Fruit fly (Drosophila melanogaster): ENCODE data around the gene Ugt35B1.

The Ugt35B1 gene

dm6 chr3R:11128116-11128626, 41.9 kb downstream of the Ugt35B1 start, which contains the start of gene Ugt35C1 (continued):
- TF ChIP-seq vfl (GFP tag; optimal IDR thresholded peaks at IDR 0.05) (no peak), CG4730 (GFP tag; IDR thresholded peaks at IDR 0.05) (no peak), dmrt11E (tag; optimal IDR thresholded peaks at IDR 0.05) (no peak), CG1792 (GFP tag; optimal IDR thresholded peaks at IDR 0.05) (no peak), jing (GFP tag; optimal IDR thresholded peaks at IDR 0.05) (no peak), chinmo (GFP tag; IDR thresholded peaks at IDR 0.05; ENCODE audit: partially characterized antibody) (0 out of 4 replicates have a peak, but pooled peaks have one; percentile 22), E2f1 (GFP tag; IDR thresholded peaks at IDR 0.05) (no peak), CG7271 (tag; optimal IDR thresholded peaks at IDR 0.05) (no peak), lab (GFP tag; optimal IDR thresholded peaks at IDR 0.05) (peak; percentile 16), exex (tag; optimal IDR thresholded peaks at IDR 0.05) (peak; percentile 46), CG7963 (GFP tag; IDR thresholded peaks at IDR 0.05; ENCODE audit: partially characterized antibody) (no peak), Drgx (GFP tag; IDR thresholded peaks at IDR 0.05) (no peak), CG3995 (GFP tag; optimal IDR thresholded peaks at IDR 0.05) (peak; percentile 67), her (GFP tag; optimal IDR thresholded peaks at IDR 0.05) (no peak), Chrac-16 (GFP tag; optimal IDR thresholded peaks at IDR 0.05) (no peak), Dref (GFP tag; IDR thresholded peaks at IDR 0.05) (no peak), CG12219 (GFP tag; optimal IDR thresholded peaks at IDR 0.05) (no peak), stc (GFP tag; IDR thresholded peaks at IDR 0.05) (no peak), CG6175 (GFP tag; IDR thresholded peaks at IDR 0.05) (no peak), CG13624 (GFP tag; optimal IDR thresholded peaks at IDR 0.05) (no peak), CG3163 (GFP tag; optimal IDR thresholded peaks at IDR 0.05) (no peak), Usf (GFP tag; optimal IDR thresholded peaks at IDR 0.05) (no peak), CG11093 (GFP tag; IDR thresholded peaks at IDR 0.05) (no peak), kay (GFP tag; optimal IDR thresholded peaks at IDR 0.05) (no peak), wor (GFP tag; IDR thresholded peaks at IDR 0.05) (no peak), bowl (GFP tag; IDR thresholded peaks at IDR 0.05) (no peak), Oaz (GFP tag; IDR thresholded peaks at IDR 0.05) (no peak), h (optimal IDR thresholded peaks at IDR 0.05) (no peak), CoRest (tag; optimal IDR thresholded peaks at IDR 0.05) (no peak), CG9437 (GFP tag; optimal IDR thresholded peaks at IDR 0.05) (no peak), pan (optimal IDR thresholded peaks at IDR 0.05) (no peak), pan (GFP tag; optimal IDR thresholded peaks at IDR 0.05 in 1 of 2, IDR thresholded peaks at IDR 0.05 in 1 of 2) (no peak), CG17568 (GFP tag; optimal IDR thresholded peaks at IDR 0.05) (no peak), caup (GFP tag; optimal IDR thresholded peaks at IDR 0.05; ENCODE audit: severe bottlenecking) (no peak), Neu2 (GFP tag; optimal IDR thresholded peaks at IDR 0.05; ENCODE audit: borderline replicate concordance) (no peak), CG18764 (GFP tag; optimal IDR thresholded peaks at IDR 0.05) (no peak), cg (GFP tag; optimal IDR thresholded peaks at IDR 0.05) (no peak)

- TF ChIP-seq grn (GFP tag; optimal IDR thresholded peaks at IDR 0.05): peak; percentile 20
- no peak for TF ChIP-seq cad (GFP tag; optimal IDR thresholded peaks at IDR 0.05)
- TF ChIP-seq exex (tag; optimal IDR thresholded peaks at IDR 0.05): peak; percentile 95
- no peak for TF ChIP-seq CG5245 (GFP tag; optimal IDR thresholded peaks at IDR 0.05)
- TF ChIP-seq CG34376 (GFP tag; optimal IDR thresholded peaks at IDR 0.05): peak; percentile 70
- TF ChIP-seq Jarid2 (GFP tag; optimal IDR thresholded peaks at IDR 0.05): no peak
- no peak for TF ChIP-seq CG15514 (GFP tag; optimal IDR thresholded peaks at IDR 0.05)
- TF ChIP-seq maf-S (GFP tag; optimal IDR thresholded peaks at IDR 0.05): no peak
- no peak for TF ChIP-seq dan (GFP tag; IDR thresholded peaks at IDR 0.05)
- TF ChIP-seq nmo (GFP tag; optimal IDR thresholded peaks at IDR 0.05): no peak
- no peak for TF ChIP-seq kah (GFP tag; optimal IDR thresholded peaks at IDR 0.05)
- TF ChIP-seq Fer3 (tag; optimal IDR thresholded peaks at IDR 0.05): no peak
- peak; percentile 57 for TF ChIP-seq sug (tag; optimal IDR thresholded peaks at IDR 0.05)
- TF ChIP-seq CG3281 (GFP tag; optimal IDR thresholded peaks at IDR 0.05): peak; percentile 8
- no peak for TF ChIP-seq CG10209 (GFP tag; optimal IDR thresholded peaks at IDR 0.05)
- no peak for TF ChIP-seq peb (GFP tag; IDR thresholded peaks at IDR 0.05)
- TF ChIP-seq HmgZ (tag; optimal IDR thresholded peaks at IDR 0.05): peak; percentile 7
- TF ChIP-seq mirr (GFP tag; optimal IDR thresholded peaks at IDR 0.05): peak; percentile 42
These were observed 43.7 kb downstream of the Ugt35B1 start for dm6 chr3R:11126383-11126782.
